Worm (Caenorhabditis elegans): ENCODE measurements around the gene rsp-5.

DNA sequence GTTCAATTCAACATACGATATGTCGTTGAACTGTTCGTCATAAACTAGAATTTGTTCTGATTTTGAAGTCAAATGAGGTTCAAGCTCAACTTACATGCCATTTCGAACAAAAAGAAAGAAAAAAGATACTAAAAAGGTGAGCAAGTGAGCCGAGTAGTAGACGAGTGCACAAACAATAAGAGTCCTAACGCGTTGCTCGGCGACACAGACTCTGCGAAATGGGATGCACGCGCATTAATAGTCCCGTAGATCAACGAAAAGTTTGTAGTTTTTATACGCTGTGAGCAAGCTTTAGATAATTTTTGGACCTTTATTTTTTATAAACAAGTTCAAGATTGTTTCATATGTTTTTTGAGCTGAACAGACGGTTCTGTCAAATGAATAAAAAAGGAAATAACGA, 38.7 kb downstream of the rsp-5 start, which contains the start of gene C56E6.4:
- TF ChIP-seq tra-4 (tag; optimal IDR thresholded peaks at IDR 0.05) (no peak), tbx-37 (GFP tag; conservative IDR thresholded peaks at IDR 0.05) (no peak), aly-1 (tag; optimal IDR thresholded peaks at IDR 0.05) (no peak), B0310.2 (tag; optimal IDR thresholded peaks at IDR 0.05) (no peak), flt-1 (GFP tag; IDR thresholded peaks at IDR 0.05) (no peak), ama-1 (optimal IDR thresholded peaks at IDR 0.05) (no peak), scrt-1 (GFP tag; IDR thresholded peaks at IDR 0.05) (no peak), ceh-36 (tag; optimal IDR thresholded peaks at IDR 0.05) (no peak), sea-1 (GFP tag; conservative IDR thresholded peaks at IDR 0.05) (no peak), pes-1 (GFP tag; IDR thresholded peaks at IDR 0.05) (no peak), ceh-13 (GFP tag; optimal IDR thresholded peaks at IDR 0.05) (no peak)

Measured in whole organism, early embryonic.